Fruit fly (Drosophila melanogaster) whole organism, embryonic: ENCODE results near the gene SppL.

Experiments
- ATbp ChIP-seq: fragments of 200-800 bp; sonication (Bioruptor generic); optimal IDR thresholded peaks from 2 replicates; lab custom pipeline; 2017; ENCODE audit warnings: missing biosample characterization, mild to moderate bottlenecking, missing genetic modification characterization, missing genetic modification reagents
- CG10147 ChIP-seq: fragments of 200-800 bp; sonication (Bioruptor generic); optimal IDR thresholded peaks from 2 replicates; lab custom pipeline; 2019; ENCODE audit warnings: missing biosample characterization, mild to moderate bottlenecking, missing genetic modification characterization, moderate library complexity
- CG10274 ChIP-seq: fragments of 200-800 bp; sonication (Bioruptor generic); optimal IDR thresholded peaks from 3 replicates; lab custom pipeline; 2017; ENCODE audit warnings: missing biosample characterization, mild to moderate bottlenecking, missing genetic modification characterization
- CG10431 ChIP-seq: fragments of 200-800 bp; sonication (Bioruptor generic); optimal IDR thresholded peaks from 3 replicates; lab custom pipeline; 2018; ENCODE audit warnings: missing biosample characterization, mild to moderate bottlenecking, missing genetic modification characterization
- CG12744 ChIP-seq: fragments of 200-800 bp; sonication (Bioruptor generic); optimal IDR thresholded peaks from 2 replicates; lab custom pipeline; 2016; ENCODE audit warnings: missing biosample characterization, missing genetic modification characterization
- CG12942 ChIP-seq: fragments of 200-800 bp; sonication (Bioruptor generic); optimal IDR thresholded peaks from 3 replicates; lab custom pipeline; 2016; ENCODE audit warnings: missing biosample characterization, missing genetic modification characterization
- CG13296 ChIP-seq: fragments of 200-800 bp; sonication (Bioruptor generic); optimal IDR thresholded peaks from 3 replicates; lab custom pipeline; 2018; ENCODE audit warnings: missing biosample characterization, mild to moderate bottlenecking, missing genetic modification characterization
- CG13624 ChIP-seq: fragments of 200-800 bp; sonication (Bioruptor generic); optimal IDR thresholded peaks from 2 replicates; lab custom pipeline; 2016; ENCODE audit warnings: missing biosample characterization, missing genetic modification characterization
- CG14710 ChIP-seq: fragments of 200-800 bp; sonication (Bioruptor generic); optimal IDR thresholded peaks from 3 replicates; lab custom pipeline; 2019; ENCODE audit warnings: missing biosample characterization, mild to moderate bottlenecking, missing genetic modification characterization, moderate library complexity
- CG14860 ChIP-seq: fragments of 200-800 bp; sonication (Bioruptor generic); IDR thresholded peaks from 3 replicates; pipeline ENCODE4 v1.3.6; 2022; ENCODE audit warnings: missing biosample characterization, missing genetic modification characterization; ENCODE audit not compliant: partially characterized antibody
- CG15073 ChIP-seq: fragments of 200-800 bp; sonication (Bioruptor generic); optimal IDR thresholded peaks from 2 replicates; lab custom pipeline; 2016; ENCODE audit warnings: missing biosample characterization, missing genetic modification characterization
- CG15601 ChIP-seq: fragments of 200-800 bp; sonication (Bioruptor generic); optimal IDR thresholded peaks from 3 replicates; lab custom pipeline; 2019; ENCODE audit warnings: missing biosample characterization, mild to moderate bottlenecking, missing genetic modification characterization, moderate library complexity
- CG17568 ChIP-seq: fragments of 200-800 bp; sonication (Bioruptor generic); optimal IDR thresholded peaks from 2 replicates; lab custom pipeline; 2018; ENCODE audit warnings: missing biosample characterization, mild to moderate bottlenecking, missing genetic modification characterization, moderate library complexity
- CG17612 ChIP-seq: fragments of 200-800 bp; sonication (Bioruptor generic); IDR thresholded peaks from 2 replicates; pipeline ENCODE4 v1.3.6; 2022; ENCODE audit warnings: missing biosample characterization, missing genetic modification characterization
- CG1792 ChIP-seq: fragments of 200-800 bp; sonication (Bioruptor generic); optimal IDR thresholded peaks from 2 replicates; lab custom pipeline; 2016; ENCODE audit warnings: missing biosample characterization, missing genetic modification characterization
- CG2678 ChIP-seq: fragments of 200-800 bp; sonication (Bioruptor generic); optimal IDR thresholded peaks from 3 replicates; lab custom pipeline; 2019; ENCODE audit warnings: missing biosample characterization, mild to moderate bottlenecking, missing genetic modification characterization, moderate library complexity
- CG2875 ChIP-seq: fragments of 200-800 bp; sonication (Bioruptor generic); optimal IDR thresholded peaks from 2 replicates; lab custom pipeline; 2017; ENCODE audit warnings: missing biosample characterization, mild to moderate bottlenecking, missing genetic modification characterization, missing genetic modification reagents
- CG31388 ChIP-seq: fragments of 200-800 bp; sonication (Bioruptor generic); optimal IDR thresholded peaks from 2 replicates; lab custom pipeline; 2016; ENCODE audit warnings: missing biosample characterization, missing genetic modification characterization
- CG4328 ChIP-seq: fragments of 200-800 bp; sonication (Bioruptor generic); optimal IDR thresholded peaks from 3 replicates; lab custom pipeline; 2017; ENCODE audit warnings: missing biosample characterization, missing genetic modification reagents, missing genetic modification characterization
- CG9727 ChIP-seq: fragments of 200-800 bp; sonication (Bioruptor generic); optimal IDR thresholded peaks from 3 replicates; lab custom pipeline; 2017; ENCODE audit warnings: missing biosample characterization, mild to moderate bottlenecking, missing genetic modification characterization
- Chrac-16 ChIP-seq: fragments of 200-800 bp; sonication (Bioruptor generic); optimal IDR thresholded peaks from 3 replicates; lab custom pipeline; 2016; ENCODE audit warnings: missing biosample characterization, missing genetic modification characterization
- E2f2 ChIP-seq: fragments of 200-800 bp; sonication (Bioruptor generic); IDR thresholded peaks from 2 replicates; pipeline ENCODE4 v1.3.6; 2022; ENCODE audit warnings: missing biosample characterization, missing genetic modification characterization
- Fer3 ChIP-seq: fragments of 200-800 bp; sonication (Bioruptor generic); optimal IDR thresholded peaks from 2 replicates; lab custom pipeline; 2018; ENCODE audit warnings: missing biosample characterization, mild to moderate bottlenecking, missing genetic modification characterization, moderate library complexity
- Hmr ChIP-seq: fragments of 200-800 bp; sonication (Bioruptor generic); optimal IDR thresholded peaks from 3 replicates; lab custom pipeline; 2017; ENCODE audit warnings: mild to moderate bottlenecking, missing biosample characterization, missing genetic modification reagents, missing genetic modification characterization
- Side ChIP-seq: fragments of 200-800 bp; sonication (Bioruptor generic); optimal IDR thresholded peaks from 2 replicates; lab custom pipeline; 2016; ENCODE audit warnings: missing biosample characterization, missing genetic modification characterization
- Sox100B ChIP-seq: fragments of 200-800 bp; sonication (Bioruptor generic); optimal IDR thresholded peaks from 3 replicates; lab custom pipeline; 2018; ENCODE audit warnings: missing biosample characterization, mild to moderate bottlenecking, missing genetic modification characterization
- TFAM ChIP-seq: fragments of 200-800 bp; sonication (Bioruptor generic); optimal IDR thresholded peaks from 2 replicates; lab custom pipeline; 2017; ENCODE audit warnings: missing biosample characterization, missing genetic modification characterization, inconsistent platforms
- Vsx1 ChIP-seq: fragments of 200-800 bp; sonication (Bioruptor generic); optimal IDR thresholded peaks from 2 replicates; lab custom pipeline; 2017; ENCODE audit warnings: missing biosample characterization, mild to moderate bottlenecking, missing genetic modification characterization, missing genetic modification reagents
- ci ChIP-seq: fragments of 200-800 bp; sonication (Bioruptor generic); IDR thresholded peaks from 3 replicates; pipeline ENCODE4 v1.3.6; 2022; ENCODE audit warnings: missing biosample characterization, missing genetic modification characterization
- da ChIP-seq: fragments of 200-800 bp; sonication (Bioruptor generic); optimal IDR thresholded peaks from 2 replicates; lab custom pipeline; 2016; ENCODE audit warnings: missing biosample characterization, missing genetic modification characterization
- danr ChIP-seq: fragments of 200-800 bp; sonication (Bioruptor generic); IDR thresholded peaks from 2 replicates; pipeline ENCODE4 v1.3.6; 2022; ENCODE audit warnings: missing biosample characterization, missing genetic modification characterization
- dpn ChIP-seq, 2 experiments: fragments of 200-800 bp; sonication (Bioruptor generic); optimal IDR thresholded peaks; 3 replicates each; lab custom pipeline; 2016; ENCODE audit warnings: missing biosample characterization in 2 of 2, missing genetic modification characterization in 2 of 2
- ems ChIP-seq: fragments of 200-800 bp; sonication (Bioruptor generic); optimal IDR thresholded peaks from 3 replicates; lab custom pipeline; 2016; ENCODE audit warnings: missing biosample characterization, missing genetic modification characterization
- gt ChIP-seq: fragments of 200-800 bp; sonication (Bioruptor generic); IDR thresholded peaks from 2 replicates; pipeline ENCODE4 v1.3.6; 2022; ENCODE audit warnings: missing biosample characterization, missing genetic modification characterization
- hb ChIP-seq: fragments of 200-800 bp; sonication (Bioruptor generic); IDR thresholded peaks from 3 replicates; pipeline ENCODE4 v1.3.6; 2022; ENCODE audit warnings: missing biosample characterization, missing genetic modification characterization; ENCODE audit not compliant: partially characterized antibody
- ind ChIP-seq: fragments of 200-800 bp; sonication (Bioruptor generic); optimal IDR thresholded peaks from 3 replicates; lab custom pipeline; 2016; ENCODE audit warnings: missing biosample characterization, missing genetic modification characterization
- klu ChIP-seq: fragments of 200-800 bp; sonication (Bioruptor generic); IDR thresholded peaks from 2 replicates; pipeline ENCODE4 v1.3.6; 2022; ENCODE audit warnings: missing biosample characterization, missing genetic modification characterization
- ro ChIP-seq: fragments of 200-800 bp; sonication (Bioruptor generic); IDR thresholded peaks from 2 replicates; pipeline ENCODE4 v1.3.6; 2022; ENCODE audit warnings: missing biosample characterization, missing genetic modification characterization
- zen2 ChIP-seq: fragments of 200-800 bp; sonication (Bioruptor generic); IDR thresholded peaks from 3 replicates; pipeline ENCODE4 v1.3.6; 2022; ENCODE audit warnings: missing biosample characterization, missing genetic modification characterization; ENCODE audit not compliant: partially characterized antibody

SppL gene

DNA sequence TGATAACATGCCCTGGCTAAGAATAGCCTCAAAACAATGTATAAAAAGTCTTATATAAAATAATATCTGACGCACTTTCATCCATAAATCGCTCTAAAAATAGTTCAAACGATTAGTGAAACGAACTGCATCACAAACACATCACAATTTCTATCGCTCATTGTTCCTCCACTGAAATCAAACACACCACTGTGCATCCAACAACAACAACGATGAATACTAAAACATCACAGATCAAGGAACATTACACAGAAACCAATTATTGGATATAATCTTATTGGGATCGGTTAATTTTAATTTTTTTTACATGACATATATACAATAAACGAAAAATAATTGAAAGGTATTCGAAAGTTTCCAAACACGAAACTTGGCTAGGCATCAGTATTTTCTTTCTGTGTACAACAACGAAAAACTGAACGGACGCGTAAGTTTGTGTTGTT, 2.4 kb upstream of the SppL start (continued):
- peak; percentile 75 to 83 for TF ChIP-seq dpn (GFP tag; optimal IDR thresholded peaks at IDR 0.05; lab: Kevin White, UChicago)
- peak; percentile 35 for TF ChIP-seq Hmr
- TF ChIP-seq CG31388 (GFP tag; lab: Kevin White, UChicago), result no peak
- TF ChIP-seq CG13624 (GFP tag; lab: Kevin White, UChicago), result peak; percentile 71
- peak; percentile 67 for TF ChIP-seq CG15601 (tag; lab: Kevin White, UChicago)
- TF ChIP-seq ems (GFP tag; lab: Kevin White, UChicago), result peak; percentile 50
- peak; percentile 65 for TF ChIP-seq CG4328 (GFP tag; lab: Kevin White, UChicago)
- no peak; the same call in 1 of the 2 replicates for TF ChIP-seq gt
- TF ChIP-seq CG14860 (GFP tag; lab: Robert Waterston, UW), result no peak
- TF ChIP-seq CG10431 (GFP tag; lab: Kevin White, UChicago), result peak; percentile 26
- peak; percentile 81 for TF ChIP-seq Sox100B
- TF ChIP-seq CG1792 (GFP tag; lab: Kevin White, UChicago), result peak; percentile 72
- TF ChIP-seq CG14710 (tag; lab: Kevin White, UChicago), result peak; percentile 74
- no peak for TF ChIP-seq CG17612 (GFP tag; lab: Robert Waterston, UW)
- TF ChIP-seq ci (GFP tag; lab: Robert Waterston, UW), result peak; percentile 86; the same call in 2 of the 3 replicates
- peak; percentile 75 for TF ChIP-seq Chrac-16
- TF ChIP-seq CG12942 (GFP tag; lab: Kevin White, UChicago), result peak; percentile 64
- peak; percentile 55; the same call in 1 of the 2 replicates for TF ChIP-seq ro (GFP tag; lab: Robert Waterston, UW)
- no peak for TF ChIP-seq danr (GFP tag; lab: Robert Waterston, UW)
- peak; percentile 71 for TF ChIP-seq CG9727 (GFP tag; lab: Kevin White, UChicago)
- peak; percentile 31 for TF ChIP-seq CG12744 (GFP tag; lab: Kevin White, UChicago)
- TF ChIP-seq hb, result no peak
- no peak for TF ChIP-seq Vsx1 (GFP tag; lab: Kevin White, UChicago)
- peak; percentile 56; the same call in 1 of the 2 replicates for TF ChIP-seq klu (GFP tag; lab: Robert Waterston, UW)
- TF ChIP-seq Side (GFP tag; lab: Kevin White, UChicago), result peak; percentile 43
- peak; percentile 9 for TF ChIP-seq CG15073 (GFP tag; lab: Kevin White, UChicago)
- TF ChIP-seq ATbp (GFP tag; lab: Kevin White, UChicago), result peak; percentile 63
- peak; percentile 19 for TF ChIP-seq da (GFP tag; lab: Kevin White, UChicago)
- TF ChIP-seq CG13296 (GFP tag; lab: Kevin White, UChicago), result peak; percentile 62
- TF ChIP-seq CG17568, result peak; percentile 54
- TF ChIP-seq CG10274, result peak; percentile 12
- peak; percentile 77 for TF ChIP-seq ind
- TF ChIP-seq TFAM, result peak; percentile 15
- TF ChIP-seq E2f2 (GFP tag; lab: Robert Waterston, UW), result peak; percentile 58; the same call in 1 of the 2 replicates
- peak; percentile 44 for TF ChIP-seq CG2875 (GFP tag; lab: Kevin White, UChicago)
- TF ChIP-seq Fer3 (tag; lab: Kevin White, UChicago), result peak; percentile 74
- TF ChIP-seq CG2678 (tag; lab: Kevin White, UChicago), result peak; percentile 90
- TF ChIP-seq CG10147, result peak; percentile 41
- no peak for TF ChIP-seq zen2 (GFP tag; lab: Robert Waterston, UW)
